Worm (Caenorhabditis elegans) whole organism, L4 larva: ENCODE results near the gene gcy-6.

Experiments
- D1046.2 ChIP-seq: fragments of 200-800 bp; sonication (Bioruptor generic); IDR thresholded peaks from 2 replicates; pipeline ENCODE4 v1.3.6; 2022; ENCODE audit warnings: missing genetic modification characterization, missing compliant biosample characterization
- F26F4.8 ChIP-seq: fragments of 200-800 bp; sonication (Bioruptor generic); conservative IDR thresholded peaks from 2 replicates; pipeline ENCODE4 v1.3.6; 2022; ENCODE audit warnings: missing genetic modification characterization, missing compliant biosample characterization
- F37D6.2 ChIP-seq: sonication (generic microtip); optimal IDR thresholded peaks from 2 replicates; lab custom pipeline; 2016; ENCODE audit warnings: mild to moderate bottlenecking, missing genetic modification characterization, missing compliant biosample characterization
- F49E8.2 ChIP-seq: sonication (generic microtip); optimal IDR thresholded peaks from 2 replicates; lab custom pipeline; 2016; ENCODE audit warnings: missing compliant biosample characterization, mild to moderate bottlenecking, missing genetic modification characterization, borderline replicate concordance
- T26A8.4 ChIP-seq: fragments of 200-800 bp; sonication (Bioruptor generic); IDR thresholded peaks from 2 replicates; pipeline ENCODE4 v1.3.6; 2022; ENCODE audit warnings: missing genetic modification characterization, missing compliant biosample characterization
- Y5F2A.4 ChIP-seq: fragments of 200-800 bp; sonication (Bioruptor generic); optimal IDR thresholded peaks from 2 replicates; lab custom pipeline; 2018; ENCODE audit warnings: mild to moderate bottlenecking, missing genetic modification characterization, missing compliant biosample characterization
- Y75B8A.6 ChIP-seq: fragments of 200-800 bp; sonication (Bioruptor generic); IDR thresholded peaks from 2 replicates; pipeline ENCODE4 v1.3.6; 2022; ENCODE audit warnings: missing genetic modification reagents, missing genetic modification characterization, missing compliant biosample characterization
- ZK337.2 ChIP-seq: fragments of 200-800 bp; sonication (Bioruptor generic); IDR thresholded peaks from 2 replicates; pipeline ENCODE4 v1.3.6; 2022; ENCODE audit warnings: missing genetic modification reagents, missing genetic modification characterization, missing compliant biosample characterization
- attf-4 ChIP-seq: sonication (generic microtip); optimal IDR thresholded peaks from 3 replicates; lab custom pipeline; 2017; ENCODE audit warnings: missing biosample characterization, missing genetic modification characterization
- ceh-20 ChIP-seq: fragments of 200-800 bp; sonication (Bioruptor generic); IDR thresholded peaks from 2 replicates; pipeline ENCODE4 v1.3.6; 2022; ENCODE audit warnings: missing genetic modification reagents, missing genetic modification characterization, missing compliant biosample characterization
- ceh-28 ChIP-seq: fragments of 150-350 bp; optimal IDR thresholded peaks from 2 replicates; lab custom pipeline; 2014; ENCODE audit warnings: missing biosample characterization, missing genetic modification reagents, missing genetic modification characterization
- ceh-32 ChIP-seq: sonication (generic microtip); optimal IDR thresholded peaks from 2 replicates; lab custom pipeline; 2016; ENCODE audit warnings: mild to moderate bottlenecking, missing genetic modification characterization, missing compliant biosample characterization; ENCODE audit not compliant: poor library complexity
- ceh-44 ChIP-seq: fragments of 200-800 bp; sonication (Bioruptor generic); IDR thresholded peaks from 2 replicates; pipeline ENCODE4 v1.3.6; 2022; ENCODE audit warnings: missing genetic modification reagents, missing genetic modification characterization, missing compliant biosample characterization
- ceh-62 ChIP-seq: sonication (generic microtip); optimal IDR thresholded peaks from 2 replicates; lab custom pipeline; 2017; ENCODE audit warnings: missing biosample characterization, missing genetic modification characterization
- cey-2 ChIP-seq: sonication (generic microtip); optimal IDR thresholded peaks from 3 replicates; lab custom pipeline; 2017; ENCODE audit warnings: missing genetic modification characterization, mild to moderate bottlenecking, missing compliant biosample characterization, antibody characterized with exemption, borderline replicate concordance; ENCODE audit not compliant: insufficient read depth
- daf-12 ChIP-seq: fragments of 150-350 bp; optimal IDR thresholded peaks from 2 replicates; lab custom pipeline; 2014; ENCODE audit warnings: missing biosample characterization, missing genetic modification reagents, missing genetic modification characterization
- daf-19 ChIP-seq: fragments of 200-800 bp; sonication (Bioruptor generic); conservative IDR thresholded peaks from 2 replicates; pipeline ENCODE4 v1.3.6; 2022; ENCODE audit warnings: missing genetic modification characterization, missing compliant biosample characterization
- dmd-8 ChIP-seq: fragments of 200-800 bp; sonication (Bioruptor generic); IDR thresholded peaks from 2 replicates; pipeline ENCODE4 v1.3.6; 2022; ENCODE audit warnings: missing genetic modification characterization, missing compliant biosample characterization
- dpl-1 ChIP-seq: fragments of 150-350 bp; optimal IDR thresholded peaks from 2 replicates; lab custom pipeline; 2014; ENCODE audit warnings: missing biosample characterization, missing genetic modification reagents, missing genetic modification characterization
- egl-27 ChIP-seq: sonication (generic microtip); optimal IDR thresholded peaks from 3 replicates; lab custom pipeline; 2017; ENCODE audit warnings: missing biosample characterization, missing genetic modification reagents, missing genetic modification characterization
- egl-43 ChIP-seq: fragments of 200-800 bp; sonication (Bioruptor generic); IDR thresholded peaks from 2 replicates; pipeline ENCODE4 v1.3.6; 2022; ENCODE audit warnings: missing genetic modification reagents, missing genetic modification characterization, missing compliant biosample characterization
- gei-8 ChIP-seq: fragments of 200-800 bp; sonication (Bioruptor generic); optimal IDR thresholded peaks from 2 replicates; lab custom pipeline; 2018; ENCODE audit warnings: mild to moderate bottlenecking, missing genetic modification characterization, missing compliant biosample characterization
- hlh-11 ChIP-seq: fragments of 200-800 bp; sonication (Bioruptor generic); optimal IDR thresholded peaks from 2 replicates; lab custom pipeline; 2018; ENCODE audit warnings: mild to moderate bottlenecking, missing genetic modification characterization, missing compliant biosample characterization
- hmg-1.1 ChIP-seq: fragments of 200-800 bp; sonication (Bioruptor generic); IDR thresholded peaks from 2 replicates; pipeline ENCODE4 v1.3.6; 2022; ENCODE audit warnings: missing genetic modification reagents, missing genetic modification characterization, missing compliant biosample characterization
- lim-7 ChIP-seq: fragments of 200-800 bp; sonication (Bioruptor generic); IDR thresholded peaks from 2 replicates; pipeline ENCODE4 v1.3.6; 2022; ENCODE audit warnings: missing genetic modification characterization, missing compliant biosample characterization
- lin-38 ChIP-seq: fragments of 200-800 bp; sonication (Bioruptor generic); IDR thresholded peaks from 2 replicates; pipeline ENCODE4 v1.3.6; 2022; ENCODE audit warnings: missing genetic modification reagents, missing genetic modification characterization, missing compliant biosample characterization
- lin-39 ChIP-seq: fragments of 150-350 bp; optimal IDR thresholded peaks from 2 replicates; lab custom pipeline; 2014; ENCODE audit warnings: missing biosample characterization, missing genetic modification reagents, missing genetic modification characterization
- madf-5 ChIP-seq, 2 experiments: fragments of 200-800 bp; sonication (Bioruptor generic); IDR thresholded peaks; 2 replicates each; pipeline ENCODE4 v1.3.6; 2022; ENCODE audit warnings: missing compliant biosample characterization in 2 of 2, missing genetic modification characterization in 2 of 2
- madf-9 ChIP-seq: fragments of 200-800 bp; sonication (Bioruptor generic); conservative IDR thresholded peaks from 2 replicates; pipeline ENCODE4 v1.3.6; 2022; ENCODE audit warnings: missing genetic modification reagents, missing genetic modification characterization, missing compliant biosample characterization
- mxl-3 ChIP-seq: fragments of 200-800 bp; sonication (Bioruptor generic); optimal IDR thresholded peaks from 2 replicates; lab custom pipeline; 2018; ENCODE audit warnings: mild to moderate bottlenecking, missing genetic modification characterization, missing compliant biosample characterization
- nhr-10 ChIP-seq: fragments of 150-350 bp; optimal IDR thresholded peaks from 2 replicates; lab custom pipeline; 2014; ENCODE audit warnings: missing biosample characterization, missing genetic modification characterization
- nhr-102 ChIP-seq: sonication (generic microtip); optimal IDR thresholded peaks from 2 replicates; lab custom pipeline; 2016; ENCODE audit warnings: mild to moderate bottlenecking, missing genetic modification characterization, moderate library complexity, missing compliant biosample characterization
- nhr-111 ChIP-seq: fragments of 200-800 bp; sonication (Bioruptor generic); optimal IDR thresholded peaks from 2 replicates; lab custom pipeline; 2018; ENCODE audit warnings: mild to moderate bottlenecking, missing genetic modification characterization, missing compliant biosample characterization
- nhr-237 ChIP-seq: sonication (generic microtip); optimal IDR thresholded peaks from 2 replicates; lab custom pipeline; 2017; ENCODE audit warnings: missing biosample characterization, missing genetic modification characterization
- nhr-28 ChIP-seq: fragments of 150-350 bp; optimal IDR thresholded peaks from 2 replicates; lab custom pipeline; 2014; ENCODE audit warnings: missing biosample characterization, missing genetic modification characterization
- nhr-41 ChIP-seq: fragments of 200-800 bp; sonication (Bioruptor generic); IDR thresholded peaks from 2 replicates; pipeline ENCODE4 v1.3.6; 2022; ENCODE audit warnings: missing genetic modification reagents, missing genetic modification characterization, missing compliant biosample characterization
- nhr-48 ChIP-seq: sonication (generic microtip); optimal IDR thresholded peaks from 2 replicates; lab custom pipeline; 2016; ENCODE audit warnings: mild to moderate bottlenecking, missing genetic modification characterization, missing compliant biosample characterization
- nhr-76 ChIP-seq: fragments of 150-350 bp; optimal IDR thresholded peaks from 2 replicates; lab custom pipeline; 2014; ENCODE audit warnings: missing biosample characterization, missing genetic modification characterization
- nhr-77 ChIP-seq: fragments of 150-350 bp; optimal IDR thresholded peaks from 2 replicates; lab custom pipeline; 2014; ENCODE audit warnings: missing biosample characterization, missing genetic modification characterization
- pqm-1 ChIP-seq: sonication (generic microtip); optimal IDR thresholded peaks from 2 replicates; lab custom pipeline; 2017; ENCODE audit warnings: missing biosample characterization, missing genetic modification characterization
- rbr-2 ChIP-seq: sonication (generic microtip); optimal IDR thresholded peaks from 2 replicates; lab custom pipeline; 2016; ENCODE audit warnings: missing genotype, missing genetic modification characterization, missing compliant biosample characterization
- skn-1 ChIP-seq: fragments of 150-350 bp; optimal IDR thresholded peaks from 2 replicates; lab custom pipeline; 2014; ENCODE audit warnings: missing biosample characterization, missing genetic modification characterization
- snpc-1.2 ChIP-seq: fragments of 200-800 bp; sonication (Bioruptor generic); IDR thresholded peaks from 2 replicates; pipeline ENCODE4 v1.3.6; 2022; ENCODE audit warnings: missing genetic modification reagents, missing genetic modification characterization, missing compliant biosample characterization
- snpc-4 ChIP-seq: fragments of 150-350 bp; optimal IDR thresholded peaks from 2 replicates; lab custom pipeline; 2014; ENCODE audit warnings: missing biosample characterization, missing genetic modification characterization
- spr-3 ChIP-seq: fragments of 200-800 bp; sonication (Bioruptor generic); optimal IDR thresholded peaks from 2 replicates; lab custom pipeline; 2018; ENCODE audit warnings: mild to moderate bottlenecking, missing genetic modification characterization, missing compliant biosample characterization
- unc-62 ChIP-seq, 3 experiments: fragments of 150-350 bp in 1 of 3; sonication (generic microtip); optimal IDR thresholded peaks in 2 of 3; peaks in 1 of 3; 1 replicate in 1 of 3; 2 replicates in 2 of 3; lab custom pipeline; 2014 to 2017; ENCODE audit warnings: missing biosample characterization in 3 of 3, missing genetic modification characterization in 3 of 3, missing genetic modification reagents in 3 of 3, missing genotype in 1 of 3
- zag-1 ChIP-seq: fragments of 150-350 bp; optimal IDR thresholded peaks from 2 replicates; lab custom pipeline; 2014; ENCODE audit warnings: missing biosample characterization, missing genetic modification characterization
- zip-11 ChIP-seq: fragments of 200-800 bp; sonication (Bioruptor generic); IDR thresholded peaks from 2 replicates; pipeline ENCODE4 v1.3.6; 2022; ENCODE audit warnings: missing genetic modification characterization, missing compliant biosample characterization
- zip-2 ChIP-seq: fragments of 150-350 bp; optimal IDR thresholded peaks from 2 replicates; lab custom pipeline; 2014; ENCODE audit warnings: missing biosample characterization, missing genetic modification characterization
- ztf-11 ChIP-seq: fragments of 150-350 bp; optimal IDR thresholded peaks from 2 replicates; lab custom pipeline; 2014; ENCODE audit warnings: missing biosample characterization, missing genetic modification characterization
- ztf-7 ChIP-seq: fragments of 150-350 bp; optimal IDR thresholded peaks from 2 replicates; lab custom pipeline; 2014; ENCODE audit warnings: missing biosample characterization, missing genetic modification characterization

Gene gcy-6

DNA sequence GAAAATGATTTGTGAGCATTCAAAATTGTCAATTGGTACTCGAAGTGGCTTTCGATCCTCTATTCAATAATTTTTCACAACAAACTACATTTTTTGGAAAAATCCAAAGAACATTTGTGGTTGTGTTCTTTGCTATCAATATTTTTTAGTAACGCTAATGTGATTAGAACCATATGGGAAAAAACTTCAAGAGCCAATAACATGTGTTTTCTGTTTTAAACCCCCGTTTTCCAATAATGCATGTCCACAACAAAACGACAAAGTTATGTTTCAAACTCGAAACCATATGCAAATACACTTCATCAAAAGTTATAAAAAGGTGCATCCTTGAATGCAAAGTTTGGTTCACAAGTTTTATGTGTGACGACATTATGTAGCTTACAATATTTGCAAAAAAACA lies 28.0 kb downstream of the gcy-6 start:
- TF ChIP-seq nhr-76 (tag; lab: Kevin White, UChicago) (no peak), nhr-237 (no peak), F37D6.2 (no peak), ceh-28 (tag; lab: Kevin White, UChicago) (no peak), hmg-1.1 (no peak), nhr-41 (GFP tag; lab: Robert Waterston, UW) (no peak), ceh-44 (GFP tag; lab: Robert Waterston, UW) (no peak), madf-9 (GFP tag; lab: Robert Waterston, UW) (no peak), dpl-1 (no peak), unc-62 (GFP tag; optimal IDR thresholded peaks at IDR 0.05 in 1 of 2; lab: Kevin White, UChicago) (no peak), unc-62 (tag; optimal IDR thresholded peaks at IDR 0.05; lab: Kevin White, UChicago) (no peak), gei-8 (no peak), skn-1 (tag; lab: Kevin White, UChicago) (no peak), nhr-48 (tag; lab: Kevin White, UChicago) (no peak), egl-27 (tag; lab: Kevin White, UChicago) (no peak)

DNA sequence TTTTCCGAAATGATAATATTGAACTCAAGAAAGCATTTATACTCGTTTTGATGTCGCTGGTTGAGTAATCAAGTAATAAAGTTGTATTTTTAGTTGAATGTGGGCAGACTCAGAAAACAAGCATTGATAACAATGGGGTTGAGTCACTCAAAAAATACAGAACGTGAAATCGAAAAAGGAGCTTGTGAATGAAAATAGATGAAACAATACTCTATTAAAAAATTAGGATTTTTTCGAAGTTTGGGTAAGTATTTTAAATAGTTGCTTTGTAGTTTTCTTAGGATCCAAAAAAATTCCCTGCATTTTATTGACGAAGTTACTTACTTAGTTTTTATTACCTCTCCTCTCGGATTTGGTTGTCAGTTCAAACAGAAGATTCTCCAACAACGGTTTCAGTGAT lies 30.4 kb downstream of the gcy-6 start, which contains the start of gene lys-3:
Gene lys-3, minus strand, starts transcription at position 101 of the 400 bp plus-strand sequence.
- TF ChIP-seq zip-2, result no peak
- no peak for TF ChIP-seq daf-12
- TF ChIP-seq cey-2 (tag; lab: Kevin White, UChicago), result no peak
- no peak for TF ChIP-seq hlh-11 (tag; lab: Kevin White, UChicago)
- no peak for TF ChIP-seq nhr-41 (GFP tag; lab: Robert Waterston, UW)
- TF ChIP-seq attf-4 (tag; lab: Kevin White, UChicago), result no peak
- no peak for TF ChIP-seq mxl-3
- no peak for TF ChIP-seq lin-38 (GFP tag; lab: Robert Waterston, UW)
- no peak for TF ChIP-seq egl-43 (GFP tag; lab: Robert Waterston, UW)
- no peak for TF ChIP-seq T26A8.4 (GFP tag; lab: Robert Waterston, UW)
- TF ChIP-seq Y75B8A.6 (GFP tag; lab: Robert Waterston, UW), result no peak
- no peak for TF ChIP-seq lin-39 (tag; lab: Kevin White, UChicago)
- no peak for TF ChIP-seq zag-1
- TF ChIP-seq lim-7 (GFP tag; lab: Robert Waterston, UW), result no peak
- no peak for TF ChIP-seq D1046.2
- TF ChIP-seq nhr-10 (tag; lab: Kevin White, UChicago), result no peak
- no peak for TF ChIP-seq Y5F2A.4 (GFP tag; lab: Kevin White, UChicago)
- TF ChIP-seq snpc-1.2 (GFP tag; lab: Robert Waterston, UW), result no peak
- TF ChIP-seq nhr-77 (tag; lab: Kevin White, UChicago), result no peak
- TF ChIP-seq rbr-2 (tag; lab: Kevin White, UChicago), result no peak

DNA sequence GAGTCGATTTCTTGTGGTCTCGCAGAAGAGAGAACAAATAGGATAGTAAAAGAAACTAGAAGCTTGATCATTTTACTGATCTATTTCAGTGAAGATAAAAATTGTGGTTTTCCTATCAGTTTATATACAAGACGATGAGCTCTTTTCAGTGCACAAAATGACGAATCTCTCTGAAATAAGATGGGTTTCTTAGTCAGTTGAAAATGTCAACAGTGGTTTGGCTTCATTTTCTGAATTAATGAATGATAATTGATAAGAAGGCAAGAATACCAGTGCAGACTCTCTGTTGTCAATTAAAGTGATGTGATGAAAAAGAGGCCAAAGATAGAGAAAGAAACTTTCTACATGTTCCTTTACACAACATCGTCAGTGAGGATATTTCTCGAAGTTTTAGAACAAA lies 32.5 kb downstream of the gcy-6 start, which contains the start of gene lys-2:
Gene lys-2, minus strand, starts transcription at position 101 of the 400 bp plus-strand sequence.
- peak; percentile 82 for TF ChIP-seq nhr-28 (tag; lab: Kevin White, UChicago)
- no peak for TF ChIP-seq ceh-20 (GFP tag; lab: Robert Waterston, UW)
- TF ChIP-seq lin-38 (GFP tag; lab: Robert Waterston, UW), result no peak
- TF ChIP-seq F49E8.2 (tag; lab: Kevin White, UChicago), result no peak
- TF ChIP-seq snpc-1.2 (GFP tag; lab: Robert Waterston, UW), result no peak
- TF ChIP-seq ceh-32 (tag; lab: Kevin White, UChicago), result no peak
- no peak for TF ChIP-seq nhr-111
- no peak for TF ChIP-seq gei-8
- TF ChIP-seq zip-11 (GFP tag; lab: Robert Waterston, UW), result no peak
- TF ChIP-seq ztf-11 (tag; lab: Kevin White, UChicago), result no peak
- TF ChIP-seq ztf-7 (tag; lab: Kevin White, UChicago), result no peak
- TF ChIP-seq spr-3 (GFP tag; lab: Kevin White, UChicago), result no peak
- TF ChIP-seq madf-5 (GFP tag; IDR thresholded peaks at IDR 0.05; lab: Robert Waterston, UW), result no peak
- no peak for TF ChIP-seq dmd-8 (GFP tag; lab: Robert Waterston, UW)
- no peak for TF ChIP-seq attf-4 (tag; lab: Kevin White, UChicago)
- no peak for TF ChIP-seq F26F4.8 (GFP tag; lab: Robert Waterston, UW)
- TF ChIP-seq daf-19 (GFP tag; lab: Robert Waterston, UW), result no peak
- TF ChIP-seq ceh-62 (tag; lab: Kevin White, UChicago), result no peak
- TF ChIP-seq egl-27 (tag; lab: Kevin White, UChicago), result no peak
- no peak for TF ChIP-seq nhr-102 (tag; lab: Kevin White, UChicago)
- TF ChIP-seq pqm-1 (tag; lab: Kevin White, UChicago), result peak; percentile 88
- TF ChIP-seq snpc-4, result no peak
- TF ChIP-seq nhr-77 (tag; lab: Kevin White, UChicago), result no peak
- TF ChIP-seq ZK337.2 (GFP tag; lab: Robert Waterston, UW), result no peak
